ENCODE assay signal across 1 fruit fly cellular context in genomic region chr3L:772193-772592, dm6.
TF ChIP-seq lines count a peak whose summit lies in the region.

No protein-coding gene starts in this region.

TF ChIP-seq in whole organism, embryonic, 481 proteins besides CTCF, POLR2A, EP300 and RAD21 (continued from another document and continues in another):
- TF ChIP-seq CG11247 (GFP tag; IDR thresholded peaks at IDR 0.05; lab: Robert Waterston, UW) = no peak
- TF ChIP-seq croc (GFP tag; conservative IDR thresholded peaks at IDR 0.05; lab: Robert Waterston, UW) = peak; percentile 45; the same call in 1 of the 3 replicates
- TF ChIP-seq CG11093 (GFP tag; IDR thresholded peaks at IDR 0.05; lab: Robert Waterston, UW) = peak; percentile 54; the same call in 1 of the 3 replicates
- TF ChIP-seq D19A (tag; optimal IDR thresholded peaks at IDR 0.05; lab: Kevin White, UChicago) = peak; percentile 36
- TF ChIP-seq Fer2 (tag; optimal IDR thresholded peaks at IDR 0.05; lab: Kevin White, UChicago) = no peak
- TF ChIP-seq grau (tag; optimal IDR thresholded peaks at IDR 0.05; lab: Kevin White, UChicago) = peak; percentile 39
- peak; percentile 55 for TF ChIP-seq CG13424 (tag; optimal IDR thresholded peaks at IDR 0.05; lab: Kevin White, UChicago)
- peak; percentile 42 for TF ChIP-seq Drgx (GFP tag; IDR thresholded peaks at IDR 0.05; lab: Robert Waterston, UW)
- TF ChIP-seq Fer3 (tag; optimal IDR thresholded peaks at IDR 0.05; lab: Kevin White, UChicago) = peak; percentile 30
- peak; percentile 41 for TF ChIP-seq CG1529 (GFP tag; optimal IDR thresholded peaks at IDR 0.05; lab: Kevin White, UChicago)
- TF ChIP-seq knrl (GFP tag; IDR thresholded peaks at IDR 0.05; lab: Robert Waterston, UW; ENCODE audit: partially characterized antibody) = no peak
- TF ChIP-seq cad (GFP tag; optimal IDR thresholded peaks at IDR 0.05; lab: Kevin White, UChicago) = no peak
- TF ChIP-seq pzg (GFP tag; optimal IDR thresholded peaks at IDR 0.05; lab: Kevin White, UChicago) = no peak
- no peak for TF ChIP-seq tio (GFP tag; optimal IDR thresholded peaks at IDR 0.05; lab: Kevin White, UChicago)
- peak; percentile 54 for TF ChIP-seq ewg (GFP tag; optimal IDR thresholded peaks at IDR 0.05; lab: Kevin White, UChicago)
- no peak for TF ChIP-seq Dp (GFP tag; optimal IDR thresholded peaks at IDR 0.05; lab: Kevin White, UChicago)
- peak; percentile 69; the same call in 2 of the 3 replicates for TF ChIP-seq dysf (GFP tag; IDR thresholded peaks at IDR 0.05; lab: Robert Waterston, UW)
- TF ChIP-seq CG10543 (GFP tag; optimal IDR thresholded peaks at IDR 0.05; lab: Kevin White, UChicago) = no peak
- TF ChIP-seq CG2116 (GFP tag; optimal IDR thresholded peaks at IDR 0.05; lab: Kevin White, UChicago) = no peak
- TF ChIP-seq gsb-n (tag; optimal IDR thresholded peaks at IDR 0.05; lab: Kevin White, UChicago) = peak; percentile 13
- no peak for TF ChIP-seq so (GFP tag; IDR thresholded peaks at IDR 0.05; lab: Robert Waterston, UW)
- no peak for TF ChIP-seq sd (tag; optimal IDR thresholded peaks at IDR 0.05; lab: Kevin White, UChicago)
- TF ChIP-seq CG8924 (tag; optimal IDR thresholded peaks at IDR 0.05; lab: Kevin White, UChicago) = peak; percentile 30
- no peak for TF ChIP-seq CG14965 (GFP tag; optimal IDR thresholded peaks at IDR 0.05; lab: Kevin White, UChicago; ENCODE audit: borderline replicate concordance)
- TF ChIP-seq ash1 (GFP tag; optimal IDR thresholded peaks at IDR 0.05; lab: Kevin White, UChicago) = no peak
- peak; percentile 65 for TF ChIP-seq CG11504 (tag; optimal IDR thresholded peaks at IDR 0.05; lab: Kevin White, UChicago)
- TF ChIP-seq ac (GFP tag; optimal IDR thresholded peaks at IDR 0.05; lab: Kevin White, UChicago) = no peak
- peak; percentile 51 for TF ChIP-seq peb (GFP tag; IDR thresholded peaks at IDR 0.05; lab: Robert Waterston, UW)
- no peak for TF ChIP-seq dimm (GFP tag; IDR thresholded peaks at IDR 0.05; lab: Robert Waterston, UW)
- TF ChIP-seq Oli (tag; optimal IDR thresholded peaks at IDR 0.05; lab: Kevin White, UChicago) = peak; percentile 40
- TF ChIP-seq CG1233 (GFP tag; optimal IDR thresholded peaks at IDR 0.05; lab: Kevin White, UChicago) = peak; percentile 5
- no peak for TF ChIP-seq hth (optimal IDR thresholded peaks at IDR 0.05; lab: Kevin White, UChicago)
- peak in 1 of 2 experiments; percentile 4 for TF ChIP-seq Eip74EF (GFP tag; optimal IDR thresholded peaks at IDR 0.05; lab: Kevin White, UChicago)
- TF ChIP-seq trem (tag; optimal IDR thresholded peaks at IDR 0.05; lab: Kevin White, UChicago) = peak; percentile 40
- peak in 1 of 2 experiments; percentile 30 for TF ChIP-seq Hr51 (GFP tag; optimal IDR thresholded peaks at IDR 0.05; lab: Kevin White, UChicago)
- TF ChIP-seq Sox100B (GFP tag; optimal IDR thresholded peaks at IDR 0.05; lab: Kevin White, UChicago) = peak; percentile 32
- TF ChIP-seq CG14860 (GFP tag; IDR thresholded peaks at IDR 0.05; lab: Robert Waterston, UW; ENCODE audit: partially characterized antibody) = no peak
- no peak for TF ChIP-seq al (GFP tag; IDR thresholded peaks at IDR 0.05; lab: Robert Waterston, UW)
- no peak for TF ChIP-seq CG4360 (GFP tag; IDR thresholded peaks at IDR 0.05; lab: Robert Waterston, UW)
- TF ChIP-seq CG7357 (GFP tag; IDR thresholded peaks at IDR 0.05; lab: Robert Waterston, UW) = peak; percentile 43; the same call in 1 of the 3 replicates
- TF ChIP-seq eyg (GFP tag; optimal IDR thresholded peaks at IDR 0.05; lab: Kevin White, UChicago) = no peak
- no peak for TF ChIP-seq sob (GFP tag; IDR thresholded peaks at IDR 0.05; lab: Robert Waterston, UW)
- TF ChIP-seq dmrt99B (tag; optimal IDR thresholded peaks at IDR 0.05; lab: Kevin White, UChicago) = peak; percentile 68
- peak; percentile 40 for TF ChIP-seq CG8388 (GFP tag; optimal IDR thresholded peaks at IDR 0.05; lab: Kevin White, UChicago)
- no peak for TF ChIP-seq D19B (GFP tag; optimal IDR thresholded peaks at IDR 0.05; lab: Kevin White, UChicago)
- no peak for TF ChIP-seq Bgb (GFP tag; IDR thresholded peaks at IDR 0.05; lab: Robert Waterston, UW; ENCODE audit: partially characterized antibody)
- TF ChIP-seq CG3838 (GFP tag; optimal IDR thresholded peaks at IDR 0.05; lab: Kevin White, UChicago) = no peak
- TF ChIP-seq Abd-B (GFP tag; optimal IDR thresholded peaks at IDR 0.05; lab: Kevin White, UChicago) = no peak
- TF ChIP-seq CG18476 (GFP tag; optimal IDR thresholded peaks at IDR 0.05; lab: Kevin White, UChicago) = peak; percentile 19
- TF ChIP-seq nerfin-2 (GFP tag; IDR thresholded peaks at IDR 0.05; lab: Robert Waterston, UW; ENCODE audit: partially characterized antibody) = no peak
- TF ChIP-seq Elba2 (GFP tag; optimal IDR thresholded peaks at IDR 0.05; lab: Kevin White, UChicago) = no peak
- TF ChIP-seq unpg (GFP tag; optimal IDR thresholded peaks at IDR 0.05; lab: Kevin White, UChicago) = peak; percentile 41
- peak; percentile 70; the same call in 1 of the 2 replicates for TF ChIP-seq ranshi (GFP tag; IDR thresholded peaks at IDR 0.05; lab: Robert Waterston, UW)
- peak; percentile 58 for TF ChIP-seq CG14667 (GFP tag; IDR thresholded peaks at IDR 0.05; lab: Robert Waterston, UW)
- peak; percentile 62; the same call in 1 of the 3 replicates for TF ChIP-seq Optix (GFP tag; IDR thresholded peaks at IDR 0.05; lab: Robert Waterston, UW)
- TF ChIP-seq CG30403 (GFP tag; optimal IDR thresholded peaks at IDR 0.05; lab: Kevin White, UChicago) = peak; percentile 12
- 0 out of 2 replicates have a peak, but pooled peaks have one; percentile 34 for TF ChIP-seq Rx (GFP tag; IDR thresholded peaks at IDR 0.05; lab: Robert Waterston, UW)
- no peak for TF ChIP-seq CG3281 (GFP tag; optimal IDR thresholded peaks at IDR 0.05; lab: Kevin White, UChicago)
- TF ChIP-seq sqz (GFP tag; optimal IDR thresholded peaks at IDR 0.05; lab: Kevin White, UChicago) = no peak
- TF ChIP-seq Pdp1 (GFP tag; optimal IDR thresholded peaks at IDR 0.05; lab: Kevin White, UChicago) = no peak
- no peak for TF ChIP-seq exex (tag; optimal IDR thresholded peaks at IDR 0.05; lab: Kevin White, UChicago)
- TF ChIP-seq Mad (GFP tag; optimal IDR thresholded peaks at IDR 0.05; lab: Kevin White, UChicago) = no peak
- TF ChIP-seq CG10565 (GFP tag; optimal IDR thresholded peaks at IDR 0.05; lab: Kevin White, UChicago) = no peak
- no peak for TF ChIP-seq ERR (GFP tag; optimal IDR thresholded peaks at IDR 0.05; lab: Kevin White, UChicago)
- TF ChIP-seq CG11696 (GFP tag; IDR thresholded peaks at IDR 0.05; lab: Robert Waterston, UW) = peak; percentile 58; the same call in 1 of the 2 replicates
- TF ChIP-seq Doc3 (GFP tag; IDR thresholded peaks at IDR 0.05; lab: Robert Waterston, UW; ENCODE audit: partially characterized antibody) = no peak
- peak; percentile 29 for TF ChIP-seq CG5245 (GFP tag; optimal IDR thresholded peaks at IDR 0.05; lab: Kevin White, UChicago)
- TF ChIP-seq hb (GFP tag; IDR thresholded peaks at IDR 0.05; lab: Robert Waterston, UW; ENCODE audit: partially characterized antibody) = no peak
- TF ChIP-seq fu2 (GFP tag; optimal IDR thresholded peaks at IDR 0.05; lab: Kevin White, UChicago) = no peak
- TF ChIP-seq Dfd (GFP tag; optimal IDR thresholded peaks at IDR 0.05; lab: Kevin White, UChicago) = no peak
- TF ChIP-seq CG11560 (tag; IDR thresholded peaks at IDR 0.05; lab: Robert Waterston, UW) = 0 out of 3 replicates have a peak, but pooled peaks have one; percentile 23
- no peak for TF ChIP-seq CG12942 (GFP tag; optimal IDR thresholded peaks at IDR 0.05; lab: Kevin White, UChicago)
- no peak for TF ChIP-seq lilli (GFP tag; optimal IDR thresholded peaks at IDR 0.05; lab: Kevin White, UChicago)
- no peak for TF ChIP-seq slbo (GFP tag; IDR thresholded peaks at IDR 0.05; lab: Robert Waterston, UW)
- TF ChIP-seq fd3F (GFP tag; optimal IDR thresholded peaks at IDR 0.05; lab: Kevin White, UChicago) = no peak
- peak; percentile 39; the same call in 1 of the 2 replicates for TF ChIP-seq chm (GFP tag; IDR thresholded peaks at IDR 0.05; lab: Robert Waterston, UW)
- no peak for TF ChIP-seq HmgD (GFP tag; optimal IDR thresholded peaks at IDR 0.05; lab: Kevin White, UChicago)
- TF ChIP-seq tgo (GFP tag; IDR thresholded peaks at IDR 0.05; lab: Robert Waterston, UW) = peak; percentile 59
- TF ChIP-seq grn (GFP tag; optimal IDR thresholded peaks at IDR 0.05; lab: Kevin White, UChicago) = no peak
- TF ChIP-seq CG12104 (GFP tag; optimal IDR thresholded peaks at IDR 0.05; lab: Kevin White, UChicago) = no peak
- TF ChIP-seq run (tag; optimal IDR thresholded peaks at IDR 0.05; lab: Kevin White, UChicago) = no peak
- no peak for TF ChIP-seq bbx (GFP tag; IDR thresholded peaks at IDR 0.05; lab: Robert Waterston, UW; ENCODE audit: partially characterized antibody)
- TF ChIP-seq twi (tag; optimal IDR thresholded peaks at IDR 0.05; lab: Kevin White, UChicago) = peak; percentile 12
- no peak for TF ChIP-seq CG12236 (GFP tag; optimal IDR thresholded peaks at IDR 0.05; lab: Kevin White, UChicago)
- peak; percentile 51 for TF ChIP-seq org-1 (GFP tag; optimal IDR thresholded peaks at IDR 0.05; lab: Kevin White, UChicago)
- TF ChIP-seq Blimp-1 (GFP tag; optimal IDR thresholded peaks at IDR 0.05; lab: Kevin White, UChicago) = peak; percentile 80
- no peak for TF ChIP-seq wek (GFP tag; optimal IDR thresholded peaks at IDR 0.05; lab: Kevin White, UChicago)
- no peak for TF ChIP-seq Taf1 (GFP tag; IDR thresholded peaks at IDR 0.05; lab: Robert Waterston, UW)
- peak; percentile 58 for TF ChIP-seq nau (GFP tag; optimal IDR thresholded peaks at IDR 0.05; lab: Kevin White, UChicago)
- peak; percentile 72; the same call in 1 of the 3 replicates for TF ChIP-seq ci (GFP tag; IDR thresholded peaks at IDR 0.05; lab: Robert Waterston, UW)
- TF ChIP-seq btn (GFP tag; optimal IDR thresholded peaks at IDR 0.05; lab: Kevin White, UChicago) = no peak
- TF ChIP-seq CG4820 (GFP tag; optimal IDR thresholded peaks at IDR 0.05; lab: Kevin White, UChicago) = peak; percentile 29
- no peak for TF ChIP-seq rib (GFP tag; IDR thresholded peaks at IDR 0.05; lab: Robert Waterston, UW)
- TF ChIP-seq zen2 (GFP tag; IDR thresholded peaks at IDR 0.05; lab: Robert Waterston, UW; ENCODE audit: partially characterized antibody) = no peak
- TF ChIP-seq CG10654 (GFP tag; optimal IDR thresholded peaks at IDR 0.05; lab: Kevin White, UChicago) = peak; percentile 40
- no peak for TF ChIP-seq pho (GFP tag; optimal IDR thresholded peaks at IDR 0.05; lab: Kevin White, UChicago)
- peak; percentile 47; the same call in 3 of the 4 replicates for TF ChIP-seq Gug (GFP tag; IDR thresholded peaks at IDR 0.05; lab: Robert Waterston, UW)
- TF ChIP-seq CG30431 (GFP tag; optimal IDR thresholded peaks at IDR 0.05; lab: Kevin White, UChicago) = peak; percentile 8
- peak; percentile 31 for TF ChIP-seq lab (GFP tag; optimal IDR thresholded peaks at IDR 0.05; lab: Kevin White, UChicago)
- TF ChIP-seq CG1603 (tag; optimal IDR thresholded peaks at IDR 0.05; lab: Kevin White, UChicago) = peak; percentile 80
- TF ChIP-seq CG32767 (GFP tag; IDR thresholded peaks at IDR 0.05; lab: Robert Waterston, UW) = no peak
- TF ChIP-seq pita (GFP tag; optimal IDR thresholded peaks at IDR 0.05; lab: Kevin White, UChicago) = no peak
- no peak for TF ChIP-seq CHES-1-like (GFP tag; optimal IDR thresholded peaks at IDR 0.05; lab: Kevin White, UChicago)
- peak; percentile 46 for TF ChIP-seq CG8944 (GFP tag; optimal IDR thresholded peaks at IDR 0.05; lab: Kevin White, UChicago)
- TF ChIP-seq Bdp1 (GFP tag; optimal IDR thresholded peaks at IDR 0.05; lab: Kevin White, UChicago) = no peak
- no peak for TF ChIP-seq CG11085 (GFP tag; IDR thresholded peaks at IDR 0.05; lab: Robert Waterston, UW)
- peak; percentile 6 for TF ChIP-seq CG4707 (GFP tag; optimal IDR thresholded peaks at IDR 0.05; lab: Kevin White, UChicago)
- no peak for TF ChIP-seq CG15269 (tag; optimal IDR thresholded peaks at IDR 0.05; lab: Kevin White, UChicago)
- TF ChIP-seq CG6689 (GFP tag; IDR thresholded peaks at IDR 0.05; lab: Robert Waterston, UW) = peak; percentile 70
- peak in 1 of 3 experiments; percentile 34 for TF ChIP-seq lola (GFP tag; optimal IDR thresholded peaks at IDR 0.05; lab: Kevin White, UChicago)
- no peak for TF ChIP-seq Hey (tag; optimal IDR thresholded peaks at IDR 0.05; lab: Kevin White, UChicago)
- no peak for TF ChIP-seq Ravus (GFP tag; IDR thresholded peaks at IDR 0.05; lab: Robert Waterston, UW)
- TF ChIP-seq ATbp (GFP tag; optimal IDR thresholded peaks at IDR 0.05; lab: Kevin White, UChicago) = peak; percentile 59
- TF ChIP-seq CG6813 (GFP tag; optimal IDR thresholded peaks at IDR 0.05; lab: Kevin White, UChicago) = peak; percentile 23
- TF ChIP-seq CG1024 (GFP tag; IDR thresholded peaks at IDR 0.05; lab: Robert Waterston, UW) = peak; percentile 35; the same call in 1 of the 2 replicates
- TF ChIP-seq Hr78 (GFP tag; optimal IDR thresholded peaks at IDR 0.05; lab: Kevin White, UChicago) = no peak
- no peak for TF ChIP-seq CG43689 (GFP tag; IDR thresholded peaks at IDR 0.05; lab: Robert Waterston, UW)
- no peak for TF ChIP-seq Nf-YB (GFP tag; optimal IDR thresholded peaks at IDR 0.05; lab: Kevin White, UChicago)
- TF ChIP-seq gce (GFP tag; IDR thresholded peaks at IDR 0.05; lab: Robert Waterston, UW) = peak; percentile 68; the same call in 1 of the 3 replicates
- peak; percentile 62 for TF ChIP-seq Sox102F (GFP tag; optimal IDR thresholded peaks at IDR 0.05; lab: Kevin White, UChicago)
- no peak for TF ChIP-seq bowl (GFP tag; IDR thresholded peaks at IDR 0.05; lab: Robert Waterston, UW)
- TF ChIP-seq aop (GFP tag; IDR thresholded peaks at IDR 0.05; lab: Robert Waterston, UW) = no peak
- no peak for TF ChIP-seq mld (GFP tag; IDR thresholded peaks at IDR 0.05; lab: Robert Waterston, UW; ENCODE audit: partially characterized antibody)
- no peak for TF ChIP-seq disco-r (GFP tag; optimal IDR thresholded peaks at IDR 0.05; lab: Kevin White, UChicago)
- TF ChIP-seq CG4282 (GFP tag; optimal IDR thresholded peaks at IDR 0.05; lab: Kevin White, UChicago) = no peak
- no peak for TF ChIP-seq wdn (GFP tag; IDR thresholded peaks at IDR 0.05; lab: Robert Waterston, UW)
- peak; percentile 36; the same call in 1 of the 2 replicates for TF ChIP-seq CG4730 (GFP tag; IDR thresholded peaks at IDR 0.05; lab: Robert Waterston, UW)
- TF ChIP-seq fd102C (GFP tag; optimal IDR thresholded peaks at IDR 0.05; lab: Kevin White, UChicago) = no peak
- TF ChIP-seq Lim3 (GFP tag; IDR thresholded peaks at IDR 0.05; lab: Robert Waterston, UW) = no peak
- no peak for TF ChIP-seq CG17186 (GFP tag; optimal IDR thresholded peaks at IDR 0.05; lab: Kevin White, UChicago)
- TF ChIP-seq fd96Cb (tag; optimal IDR thresholded peaks at IDR 0.05; lab: Kevin White, UChicago) = peak; percentile 72
- no peak for TF ChIP-seq GATAe (GFP tag; conservative IDR thresholded peaks at IDR 0.05; lab: Robert Waterston, UW)
- TF ChIP-seq CG2678 (tag; optimal IDR thresholded peaks at IDR 0.05; lab: Kevin White, UChicago) = peak; percentile 68
